Fruit fly (Drosophila melanogaster) whole organism, embryonic: ENCODE measurements around the gene CG12947.
A peak's percentile ranks its signal among the peaks of the same experiment; 100 is the strongest.

Experiments used
- C15 ChIP-seq: fragments of 200-800 bp; sonication (Bioruptor generic); IDR thresholded peaks from 3 replicates; pipeline ENCODE4 v1.3.6; 2022; ENCODE audit warnings: missing biosample characterization, missing genetic modification characterization
- CG10274 ChIP-seq: fragments of 200-800 bp; sonication (Bioruptor generic); optimal IDR thresholded peaks from 3 replicates; lab custom pipeline; 2017; ENCODE audit warnings: missing biosample characterization, mild to moderate bottlenecking, missing genetic modification characterization
- CG10543 ChIP-seq: fragments of 200-800 bp; sonication (Bioruptor generic); optimal IDR thresholded peaks from 3 replicates; lab custom pipeline; 2017; ENCODE audit warnings: missing biosample characterization, mild to moderate bottlenecking, missing genetic modification characterization, moderate library complexity
- CG12236 ChIP-seq: fragments of 200-800 bp; sonication (Bioruptor generic); optimal IDR thresholded peaks from 2 replicates; lab custom pipeline; 2016; ENCODE audit warnings: missing biosample characterization, missing genetic modification characterization
- CG12744 ChIP-seq: fragments of 200-800 bp; sonication (Bioruptor generic); optimal IDR thresholded peaks from 2 replicates; lab custom pipeline; 2016; ENCODE audit warnings: missing biosample characterization, missing genetic modification characterization
- CG12942 ChIP-seq: fragments of 200-800 bp; sonication (Bioruptor generic); optimal IDR thresholded peaks from 3 replicates; lab custom pipeline; 2016; ENCODE audit warnings: missing biosample characterization, missing genetic modification characterization
- CG13287 ChIP-seq: fragments of 200-800 bp; sonication (Bioruptor generic); IDR thresholded peaks from 2 replicates; pipeline ENCODE4 v1.3.6; 2022; ENCODE audit warnings: missing biosample characterization, missing genetic modification characterization; ENCODE audit not compliant: partially characterized antibody
- CG13424 ChIP-seq: fragments of 200-800 bp; sonication (Bioruptor generic); optimal IDR thresholded peaks from 2 replicates; lab custom pipeline; 2019; ENCODE audit warnings: missing biosample characterization, mild to moderate bottlenecking, missing genetic modification characterization, moderate library complexity
- CG15011 ChIP-seq: fragments of 200-800 bp; sonication (Bioruptor generic); optimal IDR thresholded peaks from 3 replicates; lab custom pipeline; 2018; ENCODE audit warnings: missing biosample characterization, mild to moderate bottlenecking, missing genetic modification characterization
- CG2129 ChIP-seq: fragments of 200-800 bp; sonication (Bioruptor generic); IDR thresholded peaks from 2 replicates; pipeline ENCODE4 v1.3.6; 2022; ENCODE audit warnings: missing biosample characterization, missing genetic modification characterization; ENCODE audit not compliant: partially characterized antibody
- CG30020 ChIP-seq: fragments of 200-800 bp; optimal IDR thresholded peaks from 2 replicates; lab custom pipeline; 2019; ENCODE audit warnings: missing biosample characterization, mild to moderate bottlenecking, missing genetic modification characterization, moderate library complexity
- CG3847 ChIP-seq: fragments of 200-800 bp; sonication (Bioruptor generic); IDR thresholded peaks from 2 replicates; pipeline ENCODE4 v1.3.6; 2022; ENCODE audit warnings: missing biosample characterization, missing genetic modification characterization
- CG43689 ChIP-seq: fragments of 200-800 bp; sonication (Bioruptor generic); IDR thresholded peaks from 2 replicates; pipeline ENCODE4 v1.3.6; 2022; ENCODE audit warnings: missing biosample characterization, missing genetic modification characterization
- CG4617 ChIP-seq: fragments of 200-800 bp; sonication (Bioruptor generic); optimal IDR thresholded peaks from 3 replicates; lab custom pipeline; 2016; ENCODE audit warnings: missing biosample characterization, missing genetic modification characterization, borderline replicate concordance
- CG4730 ChIP-seq: fragments of 200-800 bp; sonication (Bioruptor generic); IDR thresholded peaks from 2 replicates; pipeline ENCODE4 v1.3.6; 2022; ENCODE audit warnings: missing biosample characterization, missing genetic modification characterization
- CG6689 ChIP-seq: fragments of 200-800 bp; sonication (Bioruptor generic); IDR thresholded peaks from 2 replicates; pipeline ENCODE4 v1.3.6; 2022; ENCODE audit warnings: missing biosample characterization, missing genetic modification characterization
- CG7556 ChIP-seq: fragments of 200-800 bp; sonication (Bioruptor generic); optimal IDR thresholded peaks from 2 replicates; lab custom pipeline; 2017; ENCODE audit warnings: missing biosample characterization, mild to moderate bottlenecking, missing genetic modification characterization
- CG7745 ChIP-seq: fragments of 200-800 bp; sonication (Bioruptor generic); optimal IDR thresholded peaks from 2 replicates; lab custom pipeline; 2018; ENCODE audit warnings: missing biosample characterization, mild to moderate bottlenecking, missing genetic modification characterization, moderate library complexity
- CG9932 ChIP-seq: fragments of 200-800 bp; sonication (Bioruptor generic); IDR thresholded peaks from 2 replicates; pipeline ENCODE4 v1.3.6; 2022; ENCODE audit warnings: missing biosample characterization, missing genetic modification characterization
- Dbx ChIP-seq: fragments of 200-800 bp; sonication (Bioruptor generic); IDR thresholded peaks from 3 replicates; pipeline ENCODE4 v1.3.6; 2022; ENCODE audit warnings: missing biosample characterization, missing genetic modification characterization
- Elba2 ChIP-seq: fragments of 200-800 bp; sonication (Bioruptor generic); optimal IDR thresholded peaks from 3 replicates; lab custom pipeline; 2016; ENCODE audit warnings: missing biosample characterization, missing genetic modification characterization
- Ets97D ChIP-seq: fragments of 200-800 bp; sonication (Bioruptor generic); optimal IDR thresholded peaks from 3 replicates; lab custom pipeline; 2016; ENCODE audit warnings: missing biosample characterization, missing genetic modification characterization
- HLH54F ChIP-seq: fragments of 200-800 bp; sonication (Bioruptor generic); optimal IDR thresholded peaks from 3 replicates; lab custom pipeline; 2016; ENCODE audit warnings: missing biosample characterization, missing genetic modification characterization
- Hr51 ChIP-seq, 2 experiments: fragments of 200-800 bp; sonication (Bioruptor generic); optimal IDR thresholded peaks; 2 replicates in 1 of 2; 3 replicates in 1 of 2; lab custom pipeline; 2016 to 2018; ENCODE audit warnings: missing biosample characterization in 2 of 2, missing genetic modification characterization in 2 of 2, mild to moderate bottlenecking in 1 of 2, moderate library complexity in 1 of 2
- Kr ChIP-seq: fragments of 200-800 bp; sonication (Bioruptor generic); optimal IDR thresholded peaks from 2 replicates; lab custom pipeline; 2017; ENCODE audit warnings: missing biosample characterization, mild to moderate bottlenecking, missing genetic modification characterization
- MESR4 ChIP-seq: fragments of 200-800 bp; sonication (Bioruptor generic); optimal IDR thresholded peaks from 2 replicates; lab custom pipeline; 2018; ENCODE audit warnings: missing biosample characterization, mild to moderate bottlenecking, missing genetic modification characterization, moderate library complexity
- Mad ChIP-seq: fragments of 200-800 bp; sonication (Bioruptor generic); optimal IDR thresholded peaks from 2 replicates; lab custom pipeline; 2016; ENCODE audit warnings: missing biosample characterization, missing genetic modification characterization
- Max ChIP-seq: fragments of 200-800 bp; sonication (Bioruptor generic); optimal IDR thresholded peaks from 2 replicates; lab custom pipeline; 2016; ENCODE audit warnings: missing biosample characterization, mild to moderate bottlenecking, missing genetic modification characterization
- Myb ChIP-seq: fragments of 200-800 bp; sonication (Bioruptor generic); optimal IDR thresholded peaks from 2 replicates; lab custom pipeline; 2016; ENCODE audit warnings: missing biosample characterization, missing genetic modification characterization
- NK7.1 ChIP-seq: fragments of 200-800 bp; sonication (Bioruptor generic); optimal IDR thresholded peaks from 3 replicates; lab custom pipeline; 2016; ENCODE audit warnings: missing biosample characterization, missing genetic modification characterization
- Nf-YB ChIP-seq: fragments of 200-800 bp; sonication (Bioruptor generic); optimal IDR thresholded peaks from 3 replicates; lab custom pipeline; 2019; ENCODE audit warnings: missing biosample characterization, mild to moderate bottlenecking, missing genetic modification characterization, moderate library complexity
- Poxn ChIP-seq: fragments of 200-800 bp; sonication (Bioruptor generic); IDR thresholded peaks from 2 replicates; pipeline ENCODE4 v1.3.6; 2022; ENCODE audit warnings: missing biosample characterization, missing genetic modification characterization
- Ptx1 ChIP-seq: fragments of 200-800 bp; sonication (Bioruptor generic); IDR thresholded peaks from 2 replicates; pipeline ENCODE4 v1.3.6; 2022; ENCODE audit warnings: missing biosample characterization, missing genetic modification characterization
- Rfx ChIP-seq: fragments of 200-800 bp; sonication (Bioruptor generic); IDR thresholded peaks from 2 replicates; pipeline ENCODE4 v1.3.6; 2022; ENCODE audit warnings: missing biosample characterization, missing genetic modification characterization
- Side ChIP-seq: fragments of 200-800 bp; sonication (Bioruptor generic); optimal IDR thresholded peaks from 2 replicates; lab custom pipeline; 2016; ENCODE audit warnings: missing biosample characterization, missing genetic modification characterization
- Xrp1 ChIP-seq: fragments of 200-800 bp; sonication (Bioruptor generic); IDR thresholded peaks from 2 replicates; pipeline ENCODE4 v1.3.6; 2022; ENCODE audit warnings: missing biosample characterization, missing genetic modification characterization
- br ChIP-seq: fragments of >200 bp; optimal IDR thresholded peaks from 2 replicates; lab custom pipeline; 2017
- caup ChIP-seq: fragments of 200-800 bp; sonication (Bioruptor generic); optimal IDR thresholded peaks from 3 replicates; lab custom pipeline; 2017; ENCODE audit warnings: missing biosample characterization, mild to moderate bottlenecking, missing genetic modification characterization, moderate library complexity; ENCODE audit not compliant: severe bottlenecking
- da ChIP-seq: fragments of 200-800 bp; sonication (Bioruptor generic); optimal IDR thresholded peaks from 2 replicates; lab custom pipeline; 2016; ENCODE audit warnings: missing biosample characterization, missing genetic modification characterization
- dan ChIP-seq: fragments of 200-800 bp; sonication (Bioruptor generic); IDR thresholded peaks from 2 replicates; pipeline ENCODE4 v1.3.6; 2022; ENCODE audit warnings: missing biosample characterization, missing genetic modification characterization
- fd64A ChIP-seq: fragments of 200-800 bp; sonication (Bioruptor generic); optimal IDR thresholded peaks from 3 replicates; lab custom pipeline; 2018; ENCODE audit warnings: missing biosample characterization, mild to moderate bottlenecking, missing genetic modification characterization
- gcm2 ChIP-seq: fragments of 200-800 bp; sonication (Bioruptor generic); optimal IDR thresholded peaks from 2 replicates; lab custom pipeline; 2016; ENCODE audit warnings: missing biosample characterization, missing genetic modification characterization
- gro ChIP-seq: fragments of 200-800 bp; sonication (Bioruptor generic); optimal IDR thresholded peaks from 2 replicates; lab custom pipeline; 2016; ENCODE audit warnings: missing biosample characterization, missing genetic modification characterization
- lola ChIP-seq, 3 experiments: fragments of >200 bp in 2 of 3; fragments of 200-800 bp in 1 of 3; sonication (Bioruptor generic) in 1 of 3; optimal IDR thresholded peaks; 2 replicates each; lab custom pipeline; 2017 to 2019; ENCODE audit warnings: missing biosample characterization in 3 of 3, missing genetic modification characterization in 3 of 3, mild to moderate bottlenecking in 1 of 3, moderate library complexity in 1 of 3
- odd ChIP-seq: fragments of 200-800 bp; sonication (Bioruptor generic); optimal IDR thresholded peaks from 2 replicates; lab custom pipeline; 2017; ENCODE audit warnings: missing biosample characterization, mild to moderate bottlenecking, missing genetic modification characterization
- pita ChIP-seq: fragments of 200-800 bp; sonication (Bioruptor generic); optimal IDR thresholded peaks from 2 replicates; lab custom pipeline; 2017; ENCODE audit warnings: missing biosample characterization, mild to moderate bottlenecking, missing genetic modification characterization
- prd ChIP-seq, 3 experiments: fragments of >200 bp in 2 of 3; fragments of 200-800 bp in 1 of 3; sonication (Bioruptor generic) in 1 of 3; optimal IDR thresholded peaks in 2 of 3; IDR thresholded peaks in 1 of 3; 2 replicates in 2 of 3; 3 replicates in 1 of 3; pipeline versions ENCODE4 v1.3.6 to Lab custom; 2017 to 2022; ENCODE audit warnings: missing biosample characterization in 1 of 3, missing genetic modification characterization in 1 of 3
- sens ChIP-seq: fragments of 200-800 bp; sonication (Bioruptor generic); peaks from one replicate; lab custom pipeline; 2016; ENCODE audit warnings: missing biosample characterization, missing genetic modification characterization
- trem ChIP-seq: fragments of 200-800 bp; optimal IDR thresholded peaks from 3 replicates; lab custom pipeline; 2019; ENCODE audit warnings: missing biosample characterization, mild to moderate bottlenecking, missing genetic modification characterization, moderate library complexity
- vnd ChIP-seq: fragments of 200-800 bp; sonication (Bioruptor generic); IDR thresholded peaks from 3 replicates; pipeline ENCODE4 v1.3.6; 2022; ENCODE audit warnings: missing biosample characterization, missing genetic modification characterization; ENCODE audit not compliant: partially characterized antibody

The CG12947 gene

DNA sequence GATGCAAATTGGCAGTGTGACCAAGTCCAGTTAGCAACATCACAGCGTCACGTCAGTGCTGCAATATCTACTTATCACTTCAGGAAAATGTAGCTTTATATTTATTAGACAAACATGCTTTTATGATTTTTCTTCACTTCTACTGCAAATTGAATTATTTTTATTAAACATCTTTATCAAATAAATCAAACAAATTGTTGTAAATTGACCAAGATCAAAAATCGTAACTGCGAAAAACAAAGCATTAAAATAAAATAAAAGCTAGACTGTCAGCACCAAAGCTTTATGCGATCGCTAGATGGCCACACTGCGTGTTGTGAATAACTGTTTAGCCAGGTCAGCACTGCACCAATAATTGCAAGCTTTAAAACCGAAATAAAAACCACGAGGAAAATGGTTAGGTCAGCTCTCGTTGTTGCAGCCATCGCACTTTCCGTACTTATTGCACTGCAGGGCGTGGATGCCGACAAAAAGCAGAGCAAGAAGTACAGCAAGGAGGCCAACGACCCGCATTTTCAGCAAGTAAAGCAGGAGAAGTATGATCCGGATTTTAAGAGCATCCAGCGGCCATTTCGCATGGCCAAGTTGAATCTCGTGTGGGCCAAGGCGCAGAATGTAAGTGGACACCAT lies 11.4 kb downstream of the CG12947 start, which contains the start of the genes CG12945 and CG8507 (continued):
- 0 out of 3 replicates have a peak, but pooled peaks have one; percentile 18 for TF ChIP-seq Dbx (GFP tag; lab: Robert Waterston, UW)
- TF ChIP-seq trem (tag; lab: Kevin White, UChicago): peak; percentile 34
- TF ChIP-seq dan (GFP tag; lab: Robert Waterston, UW): no peak
- peak; percentile 33 for TF ChIP-seq HLH54F (GFP tag; lab: Kevin White, UChicago)
- TF ChIP-seq prd (optimal IDR thresholded peaks at IDR 0.05; lab: Kevin White, UChicago): no peak
- peak; percentile 54; the same call in 1 of the 3 replicates for TF ChIP-seq prd (GFP tag; IDR thresholded peaks at IDR 0.05; lab: Robert Waterston, UW)
- TF ChIP-seq CG4730 (GFP tag; lab: Robert Waterston, UW): no peak
- no peak for TF ChIP-seq CG2129
- no peak for TF ChIP-seq da (GFP tag; lab: Kevin White, UChicago)
- no peak for TF ChIP-seq gro (GFP tag; lab: Kevin White, UChicago)
- no peak for TF ChIP-seq pita (GFP tag; lab: Kevin White, UChicago)
- TF ChIP-seq Max: peak; percentile 63
- no peak for TF ChIP-seq Poxn (GFP tag; lab: Robert Waterston, UW)
- TF ChIP-seq sens (GFP tag; lab: Kevin White, UChicago): peak; percentile 85
- TF ChIP-seq NK7.1 (GFP tag; lab: Kevin White, UChicago): no peak
- no peak for TF ChIP-seq CG13287 (GFP tag; lab: Robert Waterston, UW)
- no peak for TF ChIP-seq CG7745
- TF ChIP-seq CG10543 (GFP tag; lab: Kevin White, UChicago): no peak
- peak; percentile 39 for TF ChIP-seq Mad (GFP tag; lab: Kevin White, UChicago)
- no peak for TF ChIP-seq fd64A (GFP tag; lab: Kevin White, UChicago)
- TF ChIP-seq br (lab: Kevin White, UChicago): no peak
- no peak for TF ChIP-seq CG7556 (GFP tag; lab: Kevin White, UChicago)
- TF ChIP-seq caup (GFP tag; lab: Kevin White, UChicago): no peak
- no peak for TF ChIP-seq vnd (GFP tag; lab: Robert Waterston, UW)
- TF ChIP-seq Ets97D (GFP tag; lab: Kevin White, UChicago): peak; percentile 44
- peak; percentile 67 for TF ChIP-seq CG9932
- peak; percentile 43 for TF ChIP-seq CG12744
- no peak for TF ChIP-seq Hr51 (GFP tag; optimal IDR thresholded peaks at IDR 0.05; lab: Kevin White, UChicago)
- no peak for TF ChIP-seq MESR4
- no peak for TF ChIP-seq Side (GFP tag; lab: Kevin White, UChicago)
- peak; percentile 35 for TF ChIP-seq CG12942
- TF ChIP-seq CG3847 (GFP tag; lab: Robert Waterston, UW): peak; percentile 81
- TF ChIP-seq C15 (GFP tag; lab: Robert Waterston, UW): no peak
- peak; percentile 66 for TF ChIP-seq Rfx
- TF ChIP-seq Xrp1 (GFP tag; lab: Robert Waterston, UW): peak; percentile 26; the same call in 1 of the 2 replicates
- no peak for TF ChIP-seq Kr (GFP tag; lab: Kevin White, UChicago)
- peak; percentile 44 for TF ChIP-seq Ptx1 (GFP tag; lab: Robert Waterston, UW)
- TF ChIP-seq CG30020 (tag; lab: Kevin White, UChicago): peak; percentile 52
- peak; percentile 41 for TF ChIP-seq CG4617 (GFP tag; lab: Kevin White, UChicago)
- TF ChIP-seq Nf-YB: no peak
- TF ChIP-seq CG10274 (GFP tag; lab: Kevin White, UChicago): no peak
- 0 out of 2 replicates have a peak, but pooled peaks have one; percentile 9 for TF ChIP-seq CG6689 (GFP tag; lab: Robert Waterston, UW)
- TF ChIP-seq gcm2 (GFP tag; lab: Kevin White, UChicago): no peak
- TF ChIP-seq CG15011 (GFP tag; lab: Kevin White, UChicago): no peak
- peak in 1 of 3 experiments; percentile 54 for TF ChIP-seq lola (GFP tag; optimal IDR thresholded peaks at IDR 0.05; lab: Kevin White, UChicago)
- peak; percentile 67 for TF ChIP-seq CG13424 (tag; lab: Kevin White, UChicago)
- no peak for TF ChIP-seq odd (GFP tag; lab: Kevin White, UChicago)
- peak; percentile 37 for TF ChIP-seq Elba2
- TF ChIP-seq CG43689 (GFP tag; lab: Robert Waterston, UW): no peak
- TF ChIP-seq Myb: peak; percentile 72
- TF ChIP-seq CG12236: no peak
